Worm (Caenorhabditis elegans) whole organism, mixed stage, embryonic: ENCODE measurements around the gene Y67A10A.7.
"Not testable (repeated sequence)": the region's sequence is repeated elsewhere in the genome, so short reads cannot be mapped to it uniquely, and the experiment has no call there.

Source experiments
- M03D4.4 ChIP-seq: sonication (generic microtip); optimal IDR thresholded peaks from 2 replicates; lab custom pipeline; 2017; ENCODE audit warnings: mild to moderate bottlenecking, missing genetic modification characterization, missing compliant biosample characterization
- bed-3 ChIP-seq: fragments of 200-800 bp; sonication (Bioruptor generic); optimal IDR thresholded peaks from 3 replicates; lab custom pipeline; 2018; ENCODE audit warnings: mild to moderate bottlenecking, missing genetic modification characterization, moderate library complexity, missing compliant biosample characterization
- ces-1 ChIP-seq: fragments of 150-350 bp; optimal IDR thresholded peaks from 2 replicates; lab custom pipeline; 2014; ENCODE audit warnings: missing biosample characterization, missing genetic modification reagents, missing genetic modification characterization
- drap-1 ChIP-seq: fragments of 200-800 bp; sonication (Bioruptor generic); optimal IDR thresholded peaks from 3 replicates; lab custom pipeline; 2018; ENCODE audit warnings: mild to moderate bottlenecking, missing genetic modification characterization, missing compliant biosample characterization
- elt-1 ChIP-seq: sonication (generic microtip); optimal IDR thresholded peaks from 2 replicates; lab custom pipeline; 2017; ENCODE audit warnings: missing genetic modification characterization, mild to moderate bottlenecking, missing compliant biosample characterization, antibody characterized with exemption, moderate library complexity, borderline replicate concordance; ENCODE audit not compliant: insufficient read depth
- elt-3 ChIP-seq: fragments of 150-350 bp; optimal IDR thresholded peaks from 2 replicates; lab custom pipeline; 2014; ENCODE audit warnings: missing biosample characterization, missing genetic modification characterization
- flh-1 ChIP-seq: fragments of 200-800 bp; sonication (Bioruptor generic); optimal IDR thresholded peaks from 2 replicates; lab custom pipeline; 2018; ENCODE audit warnings: mild to moderate bottlenecking, missing genetic modification characterization, moderate library complexity, missing compliant biosample characterization
- ham-2 ChIP-seq: fragments of 200-800 bp; sonication (Bioruptor generic); optimal IDR thresholded peaks from 2 replicates; lab custom pipeline; 2018; ENCODE audit warnings: mild to moderate bottlenecking, missing genetic modification characterization, missing compliant biosample characterization
- hlh-1 ChIP-seq: fragments of 150-350 bp; optimal IDR thresholded peaks from 2 replicates; lab custom pipeline; 2014; ENCODE audit warnings: missing biosample characterization, missing genetic modification reagents, missing genetic modification characterization
- lin-13 ChIP-seq: fragments of 150-350 bp; optimal IDR thresholded peaks from 2 replicates; lab custom pipeline; 2014; ENCODE audit warnings: missing biosample characterization, missing genetic modification characterization
- lin-32 ChIP-seq: fragments of 200-800 bp; sonication (Bioruptor generic); optimal IDR thresholded peaks from 2 replicates; lab custom pipeline; 2018; ENCODE audit warnings: mild to moderate bottlenecking, missing genetic modification characterization, missing compliant biosample characterization
- lsy-2 ChIP-seq: fragments of 150-350 bp; optimal IDR thresholded peaks from 2 replicates; lab custom pipeline; 2014; ENCODE audit warnings: missing biosample characterization, missing genetic modification characterization
- mab-5 ChIP-seq: fragments of 150-350 bp; optimal IDR thresholded peaks from 2 replicates; lab custom pipeline; 2014; ENCODE audit warnings: missing biosample characterization, missing genetic modification characterization
- mep-1 ChIP-seq: fragments of 150-350 bp; optimal IDR thresholded peaks from 2 replicates; lab custom pipeline; 2017; ENCODE audit warnings: missing biosample characterization, missing genetic modification reagents, missing genetic modification characterization, inconsistent platforms
- nhr-12 ChIP-seq: fragments of 150-350 bp; optimal IDR thresholded peaks from 2 replicates; lab custom pipeline; 2014; ENCODE audit warnings: missing biosample characterization, missing genetic modification characterization
- nhr-2 ChIP-seq: fragments of 150-350 bp; optimal IDR thresholded peaks from 2 replicates; lab custom pipeline; 2014; ENCODE audit warnings: missing biosample characterization, missing genetic modification characterization
- nhr-237 ChIP-seq: fragments of 150-350 bp; optimal IDR thresholded peaks from 2 replicates; lab custom pipeline; 2014; ENCODE audit warnings: missing biosample characterization, missing genetic modification characterization
- nhr-28 ChIP-seq: fragments of 150-350 bp; optimal IDR thresholded peaks from 2 replicates; lab custom pipeline; 2014; ENCODE audit warnings: missing biosample characterization, missing genetic modification characterization
- nhr-76 ChIP-seq: sonication (generic microtip); optimal IDR thresholded peaks from 2 replicates; lab custom pipeline; 2017; ENCODE audit warnings: missing biosample characterization, missing genetic modification characterization
- pha-4 ChIP-seq: fragments of 150-350 bp; optimal IDR thresholded peaks from 2 replicates; lab custom pipeline; 2018; ENCODE audit warnings: missing biosample characterization, missing genetic modification reagents, missing genetic modification characterization
- sem-2 ChIP-seq: fragments of 200-800 bp; sonication (Bioruptor generic); optimal IDR thresholded peaks from 2 replicates; lab custom pipeline; 2018; ENCODE audit warnings: mild to moderate bottlenecking, missing genetic modification characterization, missing compliant biosample characterization
- sptf-1 ChIP-seq: sonication (generic microtip); optimal IDR thresholded peaks from 2 replicates; lab custom pipeline; 2017; ENCODE audit warnings: mild to moderate bottlenecking, missing genetic modification characterization, moderate library complexity, missing compliant biosample characterization
- tbx-8 ChIP-seq: fragments of 200-800 bp; sonication (Bioruptor generic); optimal IDR thresholded peaks from 2 replicates; lab custom pipeline; 2018; ENCODE audit warnings: mild to moderate bottlenecking, missing genetic modification characterization, moderate library complexity, missing compliant biosample characterization
- unc-120 ChIP-seq: sonication (generic microtip); optimal IDR thresholded peaks from 2 replicates; lab custom pipeline; 2017; ENCODE audit warnings: missing genetic modification characterization, missing compliant biosample characterization; ENCODE audit not compliant: poor library complexity, severe bottlenecking
- unc-39 ChIP-seq: fragments of 150-350 bp; optimal IDR thresholded peaks from 2 replicates; lab custom pipeline; 2014; ENCODE audit warnings: missing biosample characterization, missing genetic modification characterization
- unc-62 ChIP-seq: fragments of 150-350 bp; optimal IDR thresholded peaks from 2 replicates; lab custom pipeline; 2014; ENCODE audit warnings: missing biosample characterization, missing genetic modification reagents, missing genetic modification characterization
- zip-8 ChIP-seq: fragments of 150-350 bp; optimal IDR thresholded peaks from 2 replicates; lab custom pipeline; 2014; ENCODE audit warnings: missing biosample characterization, missing genetic modification characterization

The Y67A10A.7 gene

DNA sequence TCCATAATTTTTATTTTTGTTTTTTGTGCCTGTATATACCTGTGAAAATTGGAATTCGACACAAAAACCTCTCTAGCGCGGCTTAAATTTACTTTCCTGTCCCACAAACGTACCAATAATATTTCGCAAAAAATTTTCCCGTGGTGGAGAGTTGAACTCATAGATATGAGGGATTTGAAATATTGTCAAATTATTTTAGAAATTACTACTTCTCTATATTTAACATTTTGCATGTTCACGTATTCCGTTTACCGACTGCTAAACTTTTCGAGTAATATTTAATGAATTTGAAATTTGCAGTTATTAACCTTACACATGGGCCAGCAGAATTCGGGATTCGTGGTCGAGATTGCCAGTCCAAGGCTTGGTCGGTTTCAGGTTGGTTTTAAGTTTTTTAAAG, at the start of gene Y67A10A.7:
Gene Y67A10A.7 (plus strand): TSS at position 301 of the 400 bp plus-strand sequence.
- TF ChIP-seq M03D4.4 (tag; lab: Kevin White, UChicago); elt-3; lsy-2: not testable (repeated sequence)

- no peak for TF ChIP-seq nhr-28
- TF ChIP-seq hlh-1 (tag; lab: Kevin White, UChicago): no peak
- no peak for TF ChIP-seq tbx-8
- TF ChIP-seq ham-2 (GFP tag; lab: Kevin White, UChicago): no peak
- TF ChIP-seq M03D4.4 (tag; lab: Kevin White, UChicago): no peak
Measured at ce11 chrIV:14326283-14326682, 47.6 kb upstream of the Y67A10A.7 start, which contains the start of gene fbxa-83. fbxa-83 (minus strand) TSS chrIV:14326383.

ce11 chrIV:14326694-14327298, 47.1 kb upstream of the Y67A10A.7 start:
- TF ChIP-seq unc-120 (peak; percentile 64), lin-13 (tag; lab: Kevin White, UChicago) (no peak), sptf-1 (tag; lab: Kevin White, UChicago) (peak; percentile 39), nhr-12 (tag; lab: Kevin White, UChicago) (no peak), drap-1 (GFP tag; lab: Kevin White, UChicago) (peak; percentile 26), hlh-1 (tag; lab: Kevin White, UChicago) (no peak)

- TF ChIP-seq nhr-237: no peak
- no peak for TF ChIP-seq tbx-8
- no peak for TF ChIP-seq sptf-1 (tag; lab: Kevin White, UChicago)
- no peak for TF ChIP-seq lin-32
Measured at ce11 chrIV:14334359-14334758, 39.6 kb upstream of the Y67A10A.7 start, which contains the start of gene Y67A10A.3. Y67A10A.3 (minus strand) TSS chrIV:14334459.

ce11 chrIV:14335768-14336167, 38.1 kb upstream of the Y67A10A.7 start:
- TF ChIP-seq lsy-2: no peak
- TF ChIP-seq elt-1: no peak

DNA sequence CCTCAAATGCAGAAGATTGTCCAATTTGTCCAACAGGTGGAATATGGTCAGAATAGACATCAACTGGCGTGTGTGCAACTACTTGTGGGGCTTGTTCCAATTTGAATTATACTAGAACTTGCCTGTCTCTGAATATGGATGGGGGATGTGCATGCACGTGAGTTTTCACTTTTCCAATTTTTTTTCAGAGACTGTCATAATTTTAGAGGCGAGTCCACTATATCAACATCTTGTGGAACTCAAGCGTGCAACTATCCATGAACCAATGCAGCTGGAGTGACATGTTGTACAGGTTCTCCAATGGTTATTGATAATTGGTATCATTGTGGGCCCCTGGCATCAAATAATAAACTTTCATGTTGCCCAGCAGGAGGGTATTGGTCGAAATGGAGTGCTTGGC, 36.2 kb upstream of the Y67A10A.7 start, which contains the start of gene Y67A10A.2:
Gene Y67A10A.2 (plus strand): TSS at position 301 of the 400 bp plus-strand sequence.
- no peak for TF ChIP-seq nhr-2 (tag; lab: Kevin White, UChicago)
- no peak for TF ChIP-seq unc-62
- TF ChIP-seq ham-2 (GFP tag; lab: Kevin White, UChicago): no peak
- TF ChIP-seq, all 35 proteins: peak for 0

ce11 chrIV:14339657-14340056, 34.3 kb upstream of the Y67A10A.7 start, which contains the start of gene Y67A10A.11:
Y67A10A.11 (plus strand) TSS chrIV:14339957.
- TF ChIP-seq M03D4.4 (tag; lab: Kevin White, UChicago) (no peak), sem-2 (GFP tag; lab: Kevin White, UChicago) (no peak), flh-1 (GFP tag; lab: Kevin White, UChicago) (no peak), bed-3 (GFP tag; lab: Kevin White, UChicago) (no peak), nhr-28 (no peak), mab-5 (tag; lab: Kevin White, UChicago) (no peak), nhr-76 (tag; lab: Kevin White, UChicago) (no peak), pha-4 (tag; lab: Kevin White, UChicago) (no peak), lsy-2 (no peak), zip-8 (no peak), mep-1 (tag; lab: Kevin White, UChicago) (no peak), lin-32 (no peak), drap-1 (GFP tag; lab: Kevin White, UChicago) (no peak), unc-39 (tag; lab: Kevin White, UChicago) (no peak), unc-62 (no peak), elt-1 (no peak), hlh-1 (tag; lab: Kevin White, UChicago) (no peak), ces-1 (GFP tag; lab: Kevin White, UChicago) (no peak)
